Worm (Caenorhabditis elegans) whole organism, young adult: ENCODE measurements around the gene lido-11.
A peak's percentile ranks its signal among the peaks of the same experiment; 100 is the strongest.
"Not testable (repeated sequence)": the region's sequence is repeated elsewhere in the genome, so short reads cannot be mapped to it uniquely, and the experiment has no call there.

ENCODE experiments used
- B0019.2 ChIP-seq: fragments of 200-800 bp; sonication (Bioruptor generic); conservative IDR thresholded peaks from 2 replicates; pipeline ENCODE4 v1.3.6; 2022; ENCODE audit warnings: missing genetic modification reagents, missing genetic modification characterization, missing compliant biosample characterization
- B0261.1 ChIP-seq: sonication (generic microtip); optimal IDR thresholded peaks from 2 replicates; lab custom pipeline; 2016; ENCODE audit warnings: mild to moderate bottlenecking, missing genetic modification characterization, moderate library complexity, missing compliant biosample characterization
- D2030.7 ChIP-seq: fragments of 200-800 bp; sonication (Bioruptor generic); IDR thresholded peaks from 2 replicates; pipeline ENCODE4 v1.3.6; 2022; ENCODE audit warnings: missing genetic modification reagents, missing genetic modification characterization, missing compliant biosample characterization
- F23B12.7 ChIP-seq: sonication (generic microtip); optimal IDR thresholded peaks from 2 replicates; lab custom pipeline; 2017; ENCODE audit warnings: missing genetic modification characterization, mild to moderate bottlenecking, missing compliant biosample characterization, antibody characterized with exemption, moderate library complexity; ENCODE audit not compliant: insufficient read depth
- F33H1.4 ChIP-seq: fragments of 200-800 bp; sonication (Bioruptor generic); IDR thresholded peaks from 2 replicates; pipeline ENCODE4 v1.3.6; 2022; ENCODE audit warnings: missing genetic modification reagents, missing genetic modification characterization, missing compliant biosample characterization
- F49E8.2 ChIP-seq: sonication (generic microtip); optimal IDR thresholded peaks from 3 replicates; lab custom pipeline; 2017; ENCODE audit warnings: missing genetic modification characterization, mild to moderate bottlenecking, missing compliant biosample characterization, antibody characterized with exemption, moderate library complexity; ENCODE audit not compliant: insufficient read depth
- F57C9.4 ChIP-seq: sonication (generic microtip); optimal IDR thresholded peaks from 2 replicates; lab custom pipeline; 2017; ENCODE audit warnings: mild to moderate bottlenecking, missing genetic modification characterization, missing compliant biosample characterization
- akir-1 ChIP-seq: fragments of 200-800 bp; sonication (Bioruptor generic); optimal IDR thresholded peaks from 2 replicates; lab custom pipeline; 2018; ENCODE audit warnings: mild to moderate bottlenecking, missing genetic modification characterization, moderate library complexity, missing compliant biosample characterization
- ama-1 ChIP-seq, 3 experiments: fragments of 150-350 bp in 1 of 3; sonication (generic microtip) in 2 of 3; optimal IDR thresholded peaks; 2 replicates each; lab custom pipeline; 2014 to 2018; ENCODE audit warnings: missing biosample characterization in 2 of 3, missing genetic modification characterization in 2 of 3, missing genetic modification reagents in 2 of 3
- aptf-3 ChIP-seq: fragments of 200-800 bp; sonication (Bioruptor generic); IDR thresholded peaks from 2 replicates; pipeline ENCODE4 v1.3.6; 2022; ENCODE audit warnings: missing genetic modification characterization, missing compliant biosample characterization
- athp-1 ChIP-seq: sonication (generic microtip); optimal IDR thresholded peaks from 2 replicates; lab custom pipeline; 2017; ENCODE audit warnings: mild to moderate bottlenecking, missing genetic modification characterization, missing compliant biosample characterization
- bed-1 ChIP-seq: fragments of 200-800 bp; sonication (Bioruptor generic); IDR thresholded peaks from 2 replicates; pipeline ENCODE4 v1.3.6; 2022; ENCODE audit warnings: missing genetic modification reagents, missing genetic modification characterization, missing compliant biosample characterization
- ccch-3 ChIP-seq: fragments of 200-800 bp; sonication (Bioruptor generic); optimal IDR thresholded peaks from 2 replicates; lab custom pipeline; 2018; ENCODE audit warnings: mild to moderate bottlenecking, missing genetic modification characterization, missing compliant biosample characterization
- cebp-1 ChIP-seq, 2 experiments: fragments of 200-800 bp in 1 of 2; sonication (Bioruptor generic) in 1 of 2; sonication (generic microtip) in 1 of 2; IDR thresholded peaks in 1 of 2; optimal IDR thresholded peaks in 1 of 2; 2 replicates each; pipeline versions ENCODE4 v1.3.6 to Lab custom; 2017 to 2022; ENCODE audit warnings: missing compliant biosample characterization in 2 of 2, missing genetic modification characterization in 2 of 2, mild to moderate bottlenecking in 1 of 2, missing genetic modification reagents in 1 of 2, moderate library complexity in 1 of 2
- cebp-2 ChIP-seq: fragments of 200-800 bp; sonication (Bioruptor generic); IDR thresholded peaks from 2 replicates; pipeline ENCODE4 v1.3.6; 2022; ENCODE audit warnings: missing genetic modification characterization, missing compliant biosample characterization
- die-1 ChIP-seq: sonication (generic microtip); optimal IDR thresholded peaks from 2 replicates; lab custom pipeline; 2016; ENCODE audit warnings: missing genotype, mild to moderate bottlenecking, missing genetic modification characterization, missing compliant biosample characterization
- dox-1 ChIP-seq: fragments of 200-800 bp; sonication (Bioruptor generic); IDR thresholded peaks from 2 replicates; pipeline ENCODE4 v1.3.6; 2022; ENCODE audit warnings: missing genetic modification reagents, missing genetic modification characterization, missing compliant biosample characterization
- egl-18 ChIP-seq: fragments of 200-800 bp; sonication (Bioruptor generic); IDR thresholded peaks from 2 replicates; pipeline ENCODE4 v1.3.6; 2022; ENCODE audit warnings: missing genetic modification reagents, missing genetic modification characterization, missing compliant biosample characterization
- gei-17 ChIP-seq: fragments of 200-800 bp; sonication (Bioruptor generic); optimal IDR thresholded peaks from 2 replicates; lab custom pipeline; 2018; ENCODE audit warnings: mild to moderate bottlenecking, missing genetic modification characterization, missing compliant biosample characterization
- hmg-1.2 ChIP-seq: fragments of 200-800 bp; sonication (Bioruptor generic); IDR thresholded peaks from 2 replicates; pipeline ENCODE4 v1.3.6; 2022; ENCODE audit warnings: missing genetic modification reagents, missing genetic modification characterization, missing compliant biosample characterization
- madf-10 ChIP-seq: sonication (generic microtip); optimal IDR thresholded peaks from 2 replicates; lab custom pipeline; 2016; ENCODE audit warnings: mild to moderate bottlenecking, missing genetic modification characterization, missing compliant biosample characterization
- madf-6 ChIP-seq: fragments of 200-800 bp; sonication (Bioruptor generic); IDR thresholded peaks from 2 replicates; pipeline ENCODE4 v1.3.6; 2022; ENCODE audit warnings: missing genetic modification reagents, missing genetic modification characterization, missing compliant biosample characterization
- mel-28 ChIP-seq: sonication (generic microtip); optimal IDR thresholded peaks from 2 replicates; lab custom pipeline; 2016; ENCODE audit warnings: borderline replicate concordance, mild to moderate bottlenecking, missing genetic modification characterization, missing compliant biosample characterization
- nfya-1 ChIP-seq: sonication (generic microtip); optimal IDR thresholded peaks from 2 replicates; lab custom pipeline; 2017; ENCODE audit warnings: antibody characterized with exemption, missing compliant biosample characterization, missing genetic modification characterization, borderline replicate concordance; ENCODE audit not compliant: insufficient read depth
- pbrm-1 ChIP-seq: fragments of 200-800 bp; sonication (Bioruptor generic); IDR thresholded peaks from 2 replicates; pipeline ENCODE4 v1.3.6; 2022; ENCODE audit warnings: missing genetic modification reagents, missing genetic modification characterization, missing compliant biosample characterization
- rcor-1 ChIP-seq: fragments of 200-800 bp; sonication (Bioruptor generic); IDR thresholded peaks from 2 replicates; pipeline ENCODE4 v1.3.6; 2022; ENCODE audit warnings: missing genetic modification reagents, missing genetic modification characterization, missing compliant biosample characterization
- rpc-1 ChIP-seq, 2 experiments: fragments of 150-350 bp in 1 of 2; sonication (generic microtip) in 1 of 2; optimal IDR thresholded peaks; 2 replicates each; lab custom pipeline; 2014 to 2018; ENCODE audit warnings: missing biosample characterization in 1 of 2, missing genetic modification characterization in 1 of 2, missing genetic modification reagents in 1 of 2, missing genotype in 1 of 2
- snpc-3.4 ChIP-seq: sonication (generic microtip); optimal IDR thresholded peaks from 2 replicates; lab custom pipeline; 2017; ENCODE audit warnings: missing genetic modification characterization, mild to moderate bottlenecking, missing compliant biosample characterization, antibody characterized with exemption, moderate library complexity, missing genotype, missing genetic modification reagents
- snpc-4 ChIP-seq, 5 experiments: fragments of 150-350 bp in 1 of 5; sonication (generic microtip) in 4 of 5; optimal IDR thresholded peaks; 2 replicates each; lab custom pipeline; 2014 to 2018; ENCODE audit warnings: missing genetic modification characterization in 5 of 5, missing biosample characterization in 3 of 5, antibody characterized with exemption in 2 of 5, mild to moderate bottlenecking in 2 of 5, missing compliant biosample characterization in 2 of 5, missing genotype in 2 of 5, moderate library complexity in 2 of 5, missing genetic modification reagents in 1 of 5
- tbp1 ChIP-seq: fragments of 200-800 bp; sonication (Bioruptor generic); optimal IDR thresholded peaks from 2 replicates; lab custom pipeline; 2018; ENCODE audit warnings: mild to moderate bottlenecking, missing genetic modification characterization, missing compliant biosample characterization
- unc-62 ChIP-seq: fragments of 150-350 bp; optimal IDR thresholded peaks from 2 replicates; lab custom pipeline; 2014; ENCODE audit warnings: missing biosample characterization, missing genetic modification reagents, missing genetic modification characterization
- zfh-2 ChIP-seq: fragments of 200-800 bp; sonication (Bioruptor generic); conservative IDR thresholded peaks from 2 replicates; pipeline ENCODE4 v1.3.6; 2022; ENCODE audit warnings: missing genetic modification reagents, missing genetic modification characterization, missing compliant biosample characterization

lido-11 gene

DNA sequence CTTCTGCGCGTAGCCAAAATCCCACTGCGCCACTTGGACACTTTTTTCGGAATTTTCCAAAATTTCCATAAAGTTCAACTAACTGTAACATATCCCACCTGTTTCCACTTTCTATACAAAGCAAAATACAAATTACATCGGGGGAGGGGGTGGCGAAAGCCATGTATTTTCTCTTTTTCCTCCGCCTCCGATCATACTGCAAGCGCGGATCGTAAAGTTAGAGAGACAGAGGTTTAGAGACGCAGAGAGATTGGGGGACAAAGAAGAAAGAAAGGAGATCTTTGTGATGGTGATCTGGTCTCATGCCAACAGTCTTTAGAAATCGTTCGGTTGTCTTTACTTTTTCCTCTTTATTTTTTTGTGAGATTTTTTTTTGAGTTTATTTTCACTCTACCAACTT is 24.5 kb downstream of the lido-11 start:
- TF ChIP-seq cebp-2 (GFP tag; lab: Robert Waterston, UW) (no peak), rcor-1 (GFP tag; lab: Robert Waterston, UW) (no peak), unc-62 (GFP tag; lab: Kevin White, UChicago) (no peak), rpc-1 (optimal IDR thresholded peaks at IDR 0.05; lab: Kevin White, UChicago) (no peak), rpc-1 (tag; optimal IDR thresholded peaks at IDR 0.05; lab: Kevin White, UChicago) (no peak), nfya-1 (no peak), B0019.2 (no peak), D2030.7 (GFP tag; lab: Robert Waterston, UW) (no peak), die-1 (tag; lab: Kevin White, UChicago) (no peak), egl-18 (no peak), pbrm-1 (GFP tag; lab: Robert Waterston, UW) (no peak), madf-6 (GFP tag; lab: Robert Waterston, UW) (no peak), snpc-3.4 (tag; lab: Kevin White, UChicago) (no peak), ccch-3 (GFP tag; lab: Kevin White, UChicago) (no peak), F33H1.4 (GFP tag; lab: Robert Waterston, UW) (no peak), bed-1 (GFP tag; lab: Robert Waterston, UW) (no peak), cebp-1 (GFP tag; IDR thresholded peaks at IDR 0.05; lab: Robert Waterston, UW) (no peak), cebp-1 (tag; optimal IDR thresholded peaks at IDR 0.05; lab: Kevin White, UChicago) (no peak), F49E8.2 (no peak)
- TF ChIP-seq, all 124 proteins: peak for 0

DNA sequence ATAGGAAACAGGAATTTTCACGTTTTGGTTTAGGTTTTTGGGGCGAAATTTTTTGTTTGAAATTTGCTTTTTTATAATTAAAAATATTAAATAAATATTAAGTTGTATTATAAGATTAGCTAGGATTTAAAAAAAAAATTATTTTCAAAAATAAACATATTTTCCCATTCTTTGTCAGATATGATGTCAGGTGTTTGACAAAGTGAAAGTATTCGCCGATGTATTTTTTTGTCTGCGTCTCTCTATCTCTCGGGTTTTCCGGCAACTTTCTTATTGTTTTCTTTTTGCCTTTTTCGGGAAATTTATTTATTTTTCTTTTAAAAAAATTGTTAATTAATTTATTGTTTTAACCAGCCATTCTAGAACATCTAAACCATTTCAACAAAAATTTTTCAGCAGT is 26.6 kb downstream of the lido-11 start:
- TF ChIP-seq ama-1 (optimal IDR thresholded peaks at IDR 0.05; lab: Kevin White, UChicago) (no peak), ama-1 (GFP tag; optimal IDR thresholded peaks at IDR 0.05; lab: Kevin White, UChicago) (no peak), athp-1 (tag; lab: Kevin White, UChicago) (no peak), cebp-2 (GFP tag; lab: Robert Waterston, UW) (no peak)

DNA sequence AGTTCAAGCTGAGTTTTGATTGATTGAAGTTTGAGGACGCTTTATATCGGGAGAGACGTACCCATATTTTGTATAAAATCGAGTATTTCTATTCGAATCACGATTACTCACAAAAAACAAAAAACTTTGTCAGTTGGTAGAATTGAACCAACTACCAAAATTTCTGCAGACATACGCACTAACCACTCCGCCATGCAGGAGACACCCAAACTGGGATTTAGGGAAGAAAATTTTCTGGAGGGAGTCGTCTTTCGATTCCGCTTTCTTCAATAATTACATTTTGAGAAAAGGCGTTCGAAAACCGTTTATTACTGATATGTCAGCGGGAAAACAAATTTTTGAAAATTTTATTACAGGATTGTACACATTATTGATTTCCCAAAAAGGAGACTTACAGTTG is 27.5 kb downstream of the lido-11 start:
- TF ChIP-seq madf-6 (GFP tag; lab: Robert Waterston, UW) (peak; percentile 61; the same call in 1 of the 2 replicates), hmg-1.2 (GFP tag; lab: Robert Waterston, UW) (peak; percentile 31; the same call in 1 of the 2 replicates), tbp1 (GFP tag; lab: Kevin White, UChicago) (peak; percentile 84), dox-1 (GFP tag; lab: Robert Waterston, UW) (0 out of 2 replicates have a peak, but pooled peaks have one; percentile 31), snpc-4 (tag; optimal IDR thresholded peaks at IDR 0.05; lab: Kevin White, UChicago) (peak in 2 of 4 experiments; percentile 39 to 66), B0261.1 (tag; lab: Kevin White, UChicago) (peak; percentile 66), rcor-1 (GFP tag; lab: Robert Waterston, UW) (peak; percentile 37; the same call in 1 of the 2 replicates), rpc-1 (optimal IDR thresholded peaks at IDR 0.05; lab: Kevin White, UChicago) (peak; percentile 26), rpc-1 (tag; optimal IDR thresholded peaks at IDR 0.05; lab: Kevin White, UChicago) (peak; percentile 52)
- not testable (repeated sequence) for TF ChIP-seq snpc-4 (GFP tag; optimal IDR thresholded peaks at IDR 0.05; lab: Kevin White, UChicago)

DNA sequence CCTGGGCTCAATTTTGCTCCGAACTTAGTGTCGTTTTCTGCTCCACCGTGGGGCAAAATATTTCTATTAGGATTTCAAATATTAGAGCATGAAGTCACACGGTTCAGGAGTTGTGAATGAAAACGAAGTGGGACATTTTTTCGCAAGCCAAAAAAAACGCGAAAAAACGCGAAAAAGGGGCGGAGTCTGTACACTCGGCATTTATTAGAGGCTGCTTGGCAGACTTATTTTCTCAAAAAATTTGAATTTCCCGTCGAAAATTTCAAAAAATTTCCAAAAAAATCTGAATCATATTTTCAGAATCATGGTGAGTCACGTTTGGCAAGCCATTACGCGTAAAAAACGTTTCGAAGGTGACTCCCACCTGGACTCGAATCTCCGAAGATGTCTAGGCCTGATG is 28.7 kb downstream of the lido-11 start, which contains the start of gene B0454.6:
Gene B0454.6 (plus strand): TSS at position 301 of the 400 bp plus-strand sequence.
- not testable (repeated sequence) for TF ChIP-seq F57C9.4 (tag; lab: Kevin White, UChicago); aptf-3 (GFP tag; lab: Robert Waterston, UW); mel-28 (tag; lab: Kevin White, UChicago)

DNA sequence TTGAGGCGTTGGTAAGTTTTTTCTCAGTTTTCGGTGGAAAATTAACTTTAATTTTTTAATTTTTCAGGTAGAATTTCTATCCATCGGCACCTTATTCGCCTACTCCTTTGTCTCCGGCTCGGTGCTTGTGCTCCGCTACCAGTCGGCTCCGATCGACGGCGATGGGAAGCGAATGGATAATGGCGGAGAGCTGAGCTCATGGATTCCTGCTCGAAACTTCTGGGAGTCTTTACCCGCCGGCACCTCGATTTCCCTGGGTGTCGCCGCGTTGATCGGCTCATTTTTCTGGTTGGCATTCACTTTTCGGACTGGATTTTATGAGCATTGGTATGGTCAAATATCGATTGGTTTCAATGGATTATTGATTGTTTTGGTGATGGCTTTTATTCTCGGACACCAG is 31.1 kb downstream of the lido-11 start:
- TF ChIP-seq madf-10 (tag; lab: Kevin White, UChicago) (no peak), gei-17 (GFP tag; lab: Kevin White, UChicago) (no peak), F23B12.7 (tag; lab: Kevin White, UChicago) (no peak), zfh-2 (peak; percentile 68), akir-1 (no peak)
